Worm (Caenorhabditis elegans): ENCODE results near the gene C18H9.6.

DNA sequence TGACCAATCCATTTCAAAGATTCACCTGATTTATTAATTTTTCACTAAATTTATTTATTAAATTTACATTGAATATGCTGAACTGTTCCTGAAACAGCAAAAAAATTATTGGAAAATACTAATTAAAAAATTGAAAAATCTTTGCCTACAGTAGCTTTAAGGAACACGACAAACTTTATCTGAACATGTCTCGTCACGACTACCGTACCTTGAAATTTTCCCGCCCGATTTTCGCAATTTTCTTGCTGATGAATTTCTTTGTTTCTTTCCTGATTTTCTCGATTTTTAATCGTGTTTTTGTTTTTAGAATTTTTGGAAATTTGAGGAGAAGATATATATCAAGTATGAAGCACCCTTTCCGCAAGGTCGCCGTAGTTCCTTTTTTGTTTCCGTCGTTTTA is 18.5 kb downstream of the C18H9.6 start:
- no peak for TF ChIP-seq tbx-2 (tag; optimal IDR thresholded peaks at IDR 0.05)
- no peak for TF ChIP-seq aha-1 (tag; optimal IDR thresholded peaks at IDR 0.05)
- no peak for TF ChIP-seq snpc-4 (tag; optimal IDR thresholded peaks at IDR 0.05)

Data from whole organism, L1 larva.